Worm (Caenorhabditis elegans): ENCODE results near the gene sir-2.2.
A peak's percentile ranks its signal among the peaks of the same experiment; 100 is the strongest.

Gene sir-2.2

ce11 chrX:13356469-13356868 is 28.6 kb downstream of the sir-2.2 start (continued):
- TF ChIP-seq snpc-1.1 (tag; optimal IDR thresholded peaks at IDR 0.05; ENCODE audit: insufficient read depth), result no peak
- no peak for TF ChIP-seq tbx-9 (tag; optimal IDR thresholded peaks at IDR 0.05; ENCODE audit: borderline replicate concordance)
- TF ChIP-seq pbrm-1 (GFP tag; IDR thresholded peaks at IDR 0.05), result no peak
- TF ChIP-seq sea-2 (GFP tag; IDR thresholded peaks at IDR 0.05), result no peak
- TF ChIP-seq mel-28 (tag; optimal IDR thresholded peaks at IDR 0.05; ENCODE audit: borderline replicate concordance), result no peak
- TF ChIP-seq ZK185.1 (tag; optimal IDR thresholded peaks at IDR 0.05; ENCODE audit: poor library complexity, severe bottlenecking), result peak; percentile 48
- peak; percentile 30; the same call in 1 of the 2 replicates for TF ChIP-seq B0336.3 (GFP tag; IDR thresholded peaks at IDR 0.05)
- no peak for TF ChIP-seq snpc-4 (GFP tag; optimal IDR thresholded peaks at IDR 0.05)
- TF ChIP-seq snpc-4 (tag; optimal IDR thresholded peaks at IDR 0.05), result peak in 1 of 4 experiments; percentile 28
- TF ChIP-seq tbp1 (GFP tag; optimal IDR thresholded peaks at IDR 0.05), result peak; percentile 54
- no peak for TF ChIP-seq pha-4 (tag; optimal IDR thresholded peaks at IDR 0.05)
- TF ChIP-seq F22D6.2 (tag; optimal IDR thresholded peaks at IDR 0.05), result peak; percentile 70
- TF ChIP-seq rec-8 (tag; optimal IDR thresholded peaks at IDR 0.05), result no peak
- TF ChIP-seq attf-6 (GFP tag; IDR thresholded peaks at IDR 0.05), result no peak
- peak; percentile 90 for TF ChIP-seq ztf-26 (tag; optimal IDR thresholded peaks at IDR 0.05)
- TF ChIP-seq B0035.1 (tag; optimal IDR thresholded peaks at IDR 0.05), result no peak
- TF ChIP-seq T07F8.4 (tag; optimal IDR thresholded peaks at IDR 0.05), result no peak
- TF ChIP-seq Y56A3A.18 (GFP tag; IDR thresholded peaks at IDR 0.05), result 0 out of 2 replicates have a peak, but pooled peaks have one; percentile 28
- TF ChIP-seq madf-3 (GFP tag; IDR thresholded peaks at IDR 0.05), result no peak
- no peak for TF ChIP-seq F37B4.10 (GFP tag; IDR thresholded peaks at IDR 0.05)
- TF ChIP-seq ceh-58 (GFP tag; IDR thresholded peaks at IDR 0.05), result no peak
- no peak for TF ChIP-seq D2030.7 (GFP tag; IDR thresholded peaks at IDR 0.05)
- no peak for TF ChIP-seq lin-54 (GFP tag; optimal IDR thresholded peaks at IDR 0.05)
- TF ChIP-seq ceh-100 (GFP tag; IDR thresholded peaks at IDR 0.05), result no peak
- TF ChIP-seq nhr-80 (tag; optimal IDR thresholded peaks at IDR 0.05), result peak; percentile 89
- no peak for TF ChIP-seq ama-1 (optimal IDR thresholded peaks at IDR 0.05)
- no peak for TF ChIP-seq ama-1 (GFP tag; optimal IDR thresholded peaks at IDR 0.05)
- no peak for TF ChIP-seq nfyb-1 (GFP tag; IDR thresholded peaks at IDR 0.05)
- no peak for TF ChIP-seq K12H6.12 (tag; optimal IDR thresholded peaks at IDR 0.05)
- no peak for TF ChIP-seq B0019.2 (GFP tag; conservative IDR thresholded peaks at IDR 0.05)
- TF ChIP-seq F33H1.4 (GFP tag; IDR thresholded peaks at IDR 0.05), result no peak
- TF ChIP-seq snpc-3.4 (tag; optimal IDR thresholded peaks at IDR 0.05), result no peak
- no peak for TF ChIP-seq F49E8.2 (tag; optimal IDR thresholded peaks at IDR 0.05; ENCODE audit: insufficient read depth)
- TF ChIP-seq egl-44 (GFP tag; IDR thresholded peaks at IDR 0.05), result 0 out of 2 replicates have a peak, but pooled peaks have one; percentile 44
- no peak for TF ChIP-seq xnd-1 (tag; optimal IDR thresholded peaks at IDR 0.05)
- TF ChIP-seq hsf-1 (GFP tag; IDR thresholded peaks at IDR 0.05), result no peak
- no peak for TF ChIP-seq attf-3 (GFP tag; conservative IDR thresholded peaks at IDR 0.05)
- TF ChIP-seq F57A8.1 (GFP tag; optimal IDR thresholded peaks at IDR 0.05), result no peak
- no peak for TF ChIP-seq aptf-3 (GFP tag; IDR thresholded peaks at IDR 0.05)
- TF ChIP-seq bed-2 (GFP tag; IDR thresholded peaks at IDR 0.05), result no peak
- TF ChIP-seq athp-1 (tag; optimal IDR thresholded peaks at IDR 0.05), result no peak
- TF ChIP-seq sptf-2 (GFP tag; optimal IDR thresholded peaks at IDR 0.05), result no peak
- TF ChIP-seq snpc-1.3 (tag; optimal IDR thresholded peaks at IDR 0.05; ENCODE audit: insufficient read depth), result no peak
- no peak for TF ChIP-seq lag-1 (GFP tag; IDR thresholded peaks at IDR 0.05)
- no peak for TF ChIP-seq efl-1 (GFP tag; optimal IDR thresholded peaks at IDR 0.05)
- TF ChIP-seq F39B2.1 (GFP tag; IDR thresholded peaks at IDR 0.05), result no peak
- no peak for TF ChIP-seq mes-4 (tag; optimal IDR thresholded peaks at IDR 0.05)
- no peak for TF ChIP-seq F57C9.4 (tag; optimal IDR thresholded peaks at IDR 0.05)
- no peak for TF ChIP-seq sdz-38 (tag; optimal IDR thresholded peaks at IDR 0.05)
- TF ChIP-seq attf-5 (GFP tag; optimal IDR thresholded peaks at IDR 0.05), result no peak

All from whole organism, young adult.